Worm (Caenorhabditis elegans) whole organism, L1 larva: ENCODE measurements around the gene sca-1.

Experiments used
- C16A3.4 ChIP-seq: fragments of 150-350 bp; optimal IDR thresholded peaks from 2 replicates; lab custom pipeline; 2014; ENCODE audit warnings: missing biosample characterization, missing genetic modification characterization
- alr-1 ChIP-seq: fragments of 200-800 bp; sonication (Bioruptor generic); optimal IDR thresholded peaks from 2 replicates; lab custom pipeline; 2018; ENCODE audit warnings: borderline replicate concordance, mild to moderate bottlenecking, missing genetic modification characterization, missing compliant biosample characterization
- ama-1 ChIP-seq: fragments of 150-350 bp; optimal IDR thresholded peaks from 2 replicates; lab custom pipeline; 2014
- ceh-63 ChIP-seq: fragments of 200-800 bp; sonication (Bioruptor generic); optimal IDR thresholded peaks from 2 replicates; lab custom pipeline; 2018; ENCODE audit warnings: mild to moderate bottlenecking, missing genetic modification characterization, missing compliant biosample characterization
- ceh-82 ChIP-seq, 3 experiments: fragments of 150-350 bp in 1 of 3; sonication (generic microtip) in 2 of 3; optimal IDR thresholded peaks; 2 replicates each; lab custom pipeline; 2014 to 2017; ENCODE audit warnings: missing biosample characterization in 3 of 3, missing genetic modification characterization in 3 of 3
- ceh-90 ChIP-seq: sonication (generic microtip); optimal IDR thresholded peaks from 2 replicates; lab custom pipeline; 2016; ENCODE audit warnings: missing genetic modification characterization, missing compliant biosample characterization
- dpl-1 ChIP-seq, 3 experiments: fragments of 150-350 bp in 2 of 3; sonication (generic microtip) in 1 of 3; optimal IDR thresholded peaks; 2 replicates each; lab custom pipeline; 2014 to 2017; ENCODE audit warnings: missing biosample characterization in 3 of 3, missing genetic modification characterization in 3 of 3, missing genetic modification reagents in 3 of 3
- dsc-1 ChIP-seq: sonication (generic microtip); optimal IDR thresholded peaks from 2 replicates; lab custom pipeline; 2016; ENCODE audit warnings: mild to moderate bottlenecking, missing genetic modification characterization, missing compliant biosample characterization
- efl-1 ChIP-seq, 4 experiments: fragments of 150-350 bp; optimal IDR thresholded peaks in 3 of 4; peaks in 1 of 4; 1 replicate in 1 of 4; 2 replicates in 3 of 4; lab custom pipeline; 2014; ENCODE audit warnings: missing biosample characterization in 2 of 4, missing genetic modification characterization in 2 of 4, missing genetic modification reagents in 2 of 4
- egl-13 ChIP-seq: sonication (generic microtip); optimal IDR thresholded peaks from 2 replicates; lab custom pipeline; 2016; ENCODE audit warnings: missing genotype, missing genetic modification reagents, missing genetic modification characterization, missing compliant biosample characterization
- elt-2 ChIP-seq: sonication (generic microtip); optimal IDR thresholded peaks from 2 replicates; lab custom pipeline; 2016; ENCODE audit warnings: missing genetic modification characterization, mild to moderate bottlenecking, inconsistent platforms, missing compliant biosample characterization, missing genetic modification reagents
- elt-3 ChIP-seq, 6 experiments: fragments of 150-350 bp in 1 of 6; sonication (generic microtip); optimal IDR thresholded peaks; 2 replicates each; lab custom pipeline; 2017 to 2018; ENCODE audit warnings: missing biosample characterization in 6 of 6, missing genetic modification characterization in 6 of 6, inconsistent platforms in 1 of 6
- fkh-10 ChIP-seq: sonication (generic microtip); optimal IDR thresholded peaks from 2 replicates; lab custom pipeline; 2017; ENCODE audit warnings: missing biosample characterization, missing genetic modification reagents, missing genetic modification characterization
- fkh-8 ChIP-seq: sonication (generic microtip); optimal IDR thresholded peaks from 2 replicates; lab custom pipeline; 2016; ENCODE audit warnings: mild to moderate bottlenecking, missing genetic modification characterization, missing compliant biosample characterization
- grh-1 ChIP-seq: fragments of 200-800 bp; sonication (Bioruptor generic); IDR thresholded peaks from 2 replicates; pipeline ENCODE4 v1.3.6; 2022; ENCODE audit warnings: missing genetic modification reagents, missing genetic modification characterization, missing compliant biosample characterization
- hlh-17 ChIP-seq: fragments of 200-800 bp; sonication (Bioruptor generic); optimal IDR thresholded peaks from 2 replicates; lab custom pipeline; 2018; ENCODE audit warnings: missing genetic modification characterization, mild to moderate bottlenecking, missing compliant biosample characterization, moderate library complexity, borderline replicate concordance
- isw-1 ChIP-seq: fragments of 200-800 bp; sonication (Bioruptor generic); IDR thresholded peaks from 2 replicates; pipeline ENCODE4 v1.3.6; 2022; ENCODE audit warnings: missing genetic modification characterization, missing compliant biosample characterization
- jun-1 ChIP-seq: fragments of 150-350 bp; optimal IDR thresholded peaks from 2 replicates; lab custom pipeline; 2014; ENCODE audit warnings: missing biosample characterization, missing genetic modification reagents, missing genetic modification characterization
- lin-13 ChIP-seq: fragments of 150-350 bp; optimal IDR thresholded peaks from 2 replicates; lab custom pipeline; 2014; ENCODE audit warnings: missing biosample characterization, missing genetic modification reagents, missing genetic modification characterization
- lin-35 ChIP-seq, 2 experiments: fragments of 150-350 bp; optimal IDR thresholded peaks; 2 replicates each; lab custom pipeline; 2014; ENCODE audit warnings: missing biosample characterization in 2 of 2, missing genetic modification characterization in 2 of 2, missing genetic modification reagents in 2 of 2
- lin-39 ChIP-seq: fragments of 150-350 bp; optimal IDR thresholded peaks from 2 replicates; lab custom pipeline; 2014; ENCODE audit warnings: missing biosample characterization, missing genetic modification reagents, missing genetic modification characterization
- lsy-2 ChIP-seq, 2 experiments: fragments of 150-350 bp; optimal IDR thresholded peaks; 2 replicates each; lab custom pipeline; 2014; ENCODE audit warnings: missing biosample characterization in 2 of 2, missing genetic modification characterization in 2 of 2
- mab-9 ChIP-seq: fragments of 200-800 bp; sonication (Bioruptor generic); IDR thresholded peaks from 2 replicates; pipeline ENCODE4 v1.3.6; 2022; ENCODE audit warnings: missing genetic modification reagents, missing genetic modification characterization, missing compliant biosample characterization
- mep-1 ChIP-seq: fragments of 150-350 bp; optimal IDR thresholded peaks from 2 replicates; lab custom pipeline; 2014; ENCODE audit warnings: missing biosample characterization, missing genetic modification characterization
- nhr-11 ChIP-seq: fragments of 150-350 bp; optimal IDR thresholded peaks from 2 replicates; lab custom pipeline; 2014; ENCODE audit warnings: missing biosample characterization, missing genetic modification characterization
- nhr-12 ChIP-seq: sonication (generic microtip); optimal IDR thresholded peaks from 2 replicates; lab custom pipeline; 2017; ENCODE audit warnings: missing biosample characterization, missing genetic modification characterization
- nhr-19 ChIP-seq: fragments of 200-800 bp; sonication (Bioruptor generic); conservative IDR thresholded peaks from 2 replicates; pipeline ENCODE4 v1.3.6; 2022; ENCODE audit warnings: missing genetic modification characterization, missing compliant biosample characterization
- nhr-28 ChIP-seq: fragments of 150-350 bp; optimal IDR thresholded peaks from 2 replicates; lab custom pipeline; 2014; ENCODE audit warnings: missing biosample characterization, missing genetic modification characterization
- nhr-47 ChIP-seq: sonication (generic microtip); optimal IDR thresholded peaks from 2 replicates; lab custom pipeline; 2016; ENCODE audit warnings: mild to moderate bottlenecking, missing genetic modification characterization, moderate library complexity, missing compliant biosample characterization
- nhr-71 ChIP-seq: sonication (generic microtip); optimal IDR thresholded peaks from 2 replicates; lab custom pipeline; 2016; ENCODE audit warnings: mild to moderate bottlenecking, missing genetic modification characterization, moderate library complexity, missing compliant biosample characterization
- nhr-84 ChIP-seq: sonication (generic microtip); optimal IDR thresholded peaks from 2 replicates; lab custom pipeline; 2017; ENCODE audit warnings: missing biosample characterization, missing genetic modification characterization
- pag-3 ChIP-seq: sonication (generic microtip); optimal IDR thresholded peaks from 2 replicates; lab custom pipeline; 2017; ENCODE audit warnings: missing genetic modification characterization, mild to moderate bottlenecking, missing compliant biosample characterization, antibody characterized with exemption, borderline replicate concordance; ENCODE audit not compliant: insufficient read depth
- pax-3 ChIP-seq: fragments of 200-800 bp; sonication (Bioruptor generic); optimal IDR thresholded peaks from 2 replicates; lab custom pipeline; 2018; ENCODE audit warnings: mild to moderate bottlenecking, missing genetic modification characterization, moderate library complexity, missing compliant biosample characterization
- pqm-1 ChIP-seq: sonication (generic microtip); optimal IDR thresholded peaks from 3 replicates; lab custom pipeline; 2017; ENCODE audit warnings: missing biosample characterization, missing genetic modification characterization
- rnt-1 ChIP-seq: sonication (generic microtip); optimal IDR thresholded peaks from 2 replicates; lab custom pipeline; 2016; ENCODE audit warnings: mild to moderate bottlenecking, missing genetic modification characterization, moderate library complexity, missing compliant biosample characterization
- skn-1 ChIP-seq: fragments of 150-350 bp; optimal IDR thresholded peaks from 2 replicates; lab custom pipeline; 2014; ENCODE audit warnings: missing biosample characterization, missing genetic modification characterization
- snu-23 ChIP-seq: sonication (generic microtip); optimal IDR thresholded peaks from 2 replicates; lab custom pipeline; 2016; ENCODE audit warnings: missing genetic modification characterization, missing compliant biosample characterization
- sptf-1 ChIP-seq: fragments of 150-350 bp; optimal IDR thresholded peaks from 2 replicates; lab custom pipeline; 2014; ENCODE audit warnings: missing biosample characterization, missing genetic modification characterization
- sup-37 ChIP-seq: fragments of 200-800 bp; sonication (Bioruptor generic); optimal IDR thresholded peaks from 2 replicates; lab custom pipeline; 2018; ENCODE audit warnings: mild to moderate bottlenecking, missing genetic modification characterization, missing compliant biosample characterization
- tbx-2 ChIP-seq: sonication (generic microtip); optimal IDR thresholded peaks from 2 replicates; lab custom pipeline; 2016; ENCODE audit warnings: missing genetic modification characterization, missing compliant biosample characterization
- tlp-1 ChIP-seq: fragments of 150-350 bp; optimal IDR thresholded peaks from 2 replicates; lab custom pipeline; 2014; ENCODE audit warnings: missing biosample characterization, missing genetic modification characterization
- unc-30 ChIP-seq: sonication (generic microtip); optimal IDR thresholded peaks from 2 replicates; lab custom pipeline; 2017; ENCODE audit warnings: missing biosample characterization, missing genetic modification characterization
- unc-98 ChIP-seq: fragments of 200-800 bp; sonication (Bioruptor generic); IDR thresholded peaks from 2 replicates; pipeline ENCODE4 v1.3.6; 2022; ENCODE audit warnings: missing genetic modification characterization, missing compliant biosample characterization
- vab-15 ChIP-seq: sonication (generic microtip); optimal IDR thresholded peaks from 2 replicates; lab custom pipeline; 2017; ENCODE audit warnings: missing genotype, mild to moderate bottlenecking, missing genetic modification characterization, missing compliant biosample characterization
- zag-1 ChIP-seq: fragments of 150-350 bp; optimal IDR thresholded peaks from 2 replicates; lab custom pipeline; 2014; ENCODE audit warnings: missing biosample characterization, missing genetic modification characterization
- zip-4 ChIP-seq: fragments of 200-800 bp; sonication (Bioruptor generic); optimal IDR thresholded peaks from 2 replicates; lab custom pipeline; 2018; ENCODE audit warnings: mild to moderate bottlenecking, missing genetic modification characterization, moderate library complexity, missing compliant biosample characterization
- ztf-11 ChIP-seq, 2 experiments: sonication (generic microtip); optimal IDR thresholded peaks; 2 replicates each; lab custom pipeline; 2016 to 2017; ENCODE audit warnings: missing genetic modification characterization in 2 of 2, missing biosample characterization in 1 of 2, missing compliant biosample characterization in 1 of 2

sca-1 gene

ce11 chrIII:10855398-10855880 is 38.8 kb upstream of the sca-1 start, which contains the start of gene Y39A1C.1:
Y39A1C.1 (plus strand) TSS chrIII:10855448.
- no peak for TF ChIP-seq lin-13 (GFP tag; lab: Kevin White, UChicago)
- no peak for TF ChIP-seq unc-98 (GFP tag; lab: Robert Waterston, UW)
- peak in 2 of 3 experiments; percentile 9 to 29 for TF ChIP-seq ceh-82 (tag; optimal IDR thresholded peaks at IDR 0.05; lab: Kevin White, UChicago)
- TF ChIP-seq efl-1 (optimal IDR thresholded peaks at IDR 0.05; lab: Kevin White, UChicago): peak; percentile 14 to 18
- TF ChIP-seq efl-1 (GFP tag; optimal IDR thresholded peaks at IDR 0.05 in 1 of 2; lab: Kevin White, UChicago): peak in 1 of 2 experiments; percentile 22
- TF ChIP-seq ceh-63: no peak
- peak; percentile 14 for TF ChIP-seq nhr-47 (tag; lab: Kevin White, UChicago)
- TF ChIP-seq fkh-8 (tag; lab: Kevin White, UChicago): peak; percentile 50
- TF ChIP-seq mab-9 (GFP tag; lab: Robert Waterston, UW): 0 out of 2 replicates have a peak, but pooled peaks have one; percentile 11
- peak; percentile 46 for TF ChIP-seq nhr-71 (tag; lab: Kevin White, UChicago)
- peak; percentile 26 for TF ChIP-seq tbx-2 (tag; lab: Kevin White, UChicago)
- TF ChIP-seq nhr-11: no peak
- peak; percentile 53 for TF ChIP-seq dsc-1 (tag; lab: Kevin White, UChicago)
- peak; percentile 5 for TF ChIP-seq skn-1
- peak in 1 of 3 experiments; percentile 5 for TF ChIP-seq dpl-1 (GFP tag; optimal IDR thresholded peaks at IDR 0.05; lab: Kevin White, UChicago)
- peak; percentile 26 for TF ChIP-seq snu-23 (GFP tag; lab: Kevin White, UChicago)
- TF ChIP-seq zip-4: no peak
- peak in 1 of 2 experiments; percentile 3 for TF ChIP-seq lsy-2 (tag; optimal IDR thresholded peaks at IDR 0.05; lab: Kevin White, UChicago)
- peak in 1 of 2 experiments; percentile 34 for TF ChIP-seq lin-35 (GFP tag; optimal IDR thresholded peaks at IDR 0.05; lab: Kevin White, UChicago)
- peak; percentile 3; the same call in 1 of the 2 replicates for TF ChIP-seq nhr-19
- no peak for TF ChIP-seq nhr-28 (tag; lab: Kevin White, UChicago)
- TF ChIP-seq rnt-1 (tag; lab: Kevin White, UChicago): peak; percentile 56
- TF ChIP-seq, all 84 proteins: peak for 15

- TF ChIP-seq grh-1 (GFP tag; lab: Robert Waterston, UW): peak; percentile 94
- TF ChIP-seq isw-1 (GFP tag; lab: Robert Waterston, UW): peak; percentile 94
- TF ChIP-seq lin-13 (GFP tag; lab: Kevin White, UChicago): peak; percentile 93
- TF ChIP-seq jun-1: peak; percentile 94
- TF ChIP-seq nhr-12 (tag; lab: Kevin White, UChicago): no peak
- peak in 1 of 2 experiments; percentile 90 for TF ChIP-seq ztf-11 (tag; optimal IDR thresholded peaks at IDR 0.05; lab: Kevin White, UChicago)
- TF ChIP-seq fkh-8 (tag; lab: Kevin White, UChicago): peak; percentile 94
- peak in 4 of 6 experiments; percentile 10 to 92 (median 72) for TF ChIP-seq elt-3 (tag; optimal IDR thresholded peaks at IDR 0.05; lab: Kevin White, UChicago)
- peak; percentile 92 for TF ChIP-seq zag-1 (tag; lab: Kevin White, UChicago)
- TF ChIP-seq vab-15 (tag; lab: Kevin White, UChicago): peak; percentile 29
- TF ChIP-seq mab-9 (GFP tag; lab: Robert Waterston, UW): peak; percentile 91
- TF ChIP-seq elt-2: peak; percentile 84
- TF ChIP-seq egl-13 (tag; lab: Kevin White, UChicago): peak; percentile 92
- peak; percentile 97 for TF ChIP-seq nhr-71 (tag; lab: Kevin White, UChicago)
- peak; percentile 98 for TF ChIP-seq dsc-1 (tag; lab: Kevin White, UChicago)
- no peak for TF ChIP-seq alr-1 (tag; lab: Kevin White, UChicago)
- TF ChIP-seq C16A3.4 (tag; lab: Kevin White, UChicago): peak; percentile 94
- TF ChIP-seq sup-37 (GFP tag; lab: Kevin White, UChicago): peak; percentile 91
- TF ChIP-seq mep-1: peak; percentile 98
- TF ChIP-seq pag-3: peak; percentile 9
- peak; percentile 72 for TF ChIP-seq ama-1
- TF ChIP-seq pax-3 (tag; lab: Kevin White, UChicago): peak; percentile 89
- no peak for TF ChIP-seq sptf-1 (tag; lab: Kevin White, UChicago)
- TF ChIP-seq ceh-90 (tag; lab: Kevin White, UChicago): peak; percentile 50
- peak; percentile 94 for TF ChIP-seq lin-39 (tag; lab: Kevin White, UChicago)
- TF ChIP-seq ceh-82 (tag; optimal IDR thresholded peaks at IDR 0.05; lab: Kevin White, UChicago): peak; percentile 95 to 96 (median 96)
- no peak for TF ChIP-seq tlp-1 (tag; lab: Kevin White, UChicago)
- TF ChIP-seq pqm-1: no peak
- TF ChIP-seq unc-98 (GFP tag; lab: Robert Waterston, UW): 0 out of 2 replicates have a peak, but pooled peaks have one; percentile 32
- peak; percentile 79 for TF ChIP-seq unc-30 (tag; lab: Kevin White, UChicago)
- TF ChIP-seq zip-4: peak; percentile 87
- TF ChIP-seq nhr-84: no peak
- TF ChIP-seq fkh-10 (GFP tag; lab: Kevin White, UChicago): peak; percentile 93
- TF ChIP-seq hlh-17 (GFP tag; lab: Kevin White, UChicago): no peak
- TF ChIP-seq nhr-11: peak; percentile 89
These were observed 32.2 kb upstream of the sca-1 start, which contains the start of the genes fbxb-85 and hex-3 for ce11 chrIII:10848858-10849257. fbxb-85 (minus strand) TSS chrIII:10848963. hex-3 (plus strand) TSS chrIII:10849222.
